Fruit fly (Drosophila melanogaster): ENCODE measurements around the gene wntD.

wntD gene

dm6 chr3R:13305318-13305899 lies 12.4 kb upstream of the wntD start (continued):
- TF ChIP-seq nom (GFP tag; optimal IDR thresholded peaks at IDR 0.05) = peak; percentile 40
- TF ChIP-seq repo (GFP tag; optimal IDR thresholded peaks at IDR 0.05) = no peak
- no peak for TF ChIP-seq CG14014 (GFP tag; IDR thresholded peaks at IDR 0.05)
- TF ChIP-seq CG17802 (tag; optimal IDR thresholded peaks at IDR 0.05) = peak; percentile 21
- peak; percentile 33; the same call in 2 of the 3 replicates for TF ChIP-seq row (GFP tag; IDR thresholded peaks at IDR 0.05)
- no peak for TF ChIP-seq sug (tag; optimal IDR thresholded peaks at IDR 0.05)
- TF ChIP-seq mld (GFP tag; IDR thresholded peaks at IDR 0.05; ENCODE audit: partially characterized antibody) = no peak
- TF ChIP-seq HLH54F (GFP tag; optimal IDR thresholded peaks at IDR 0.05) = no peak
- no peak for TF ChIP-seq Mad (GFP tag; optimal IDR thresholded peaks at IDR 0.05)
- TF ChIP-seq CG8478 (optimal IDR thresholded peaks at IDR 0.05) = no peak
- TF ChIP-seq gcm (GFP tag; optimal IDR thresholded peaks at IDR 0.05) = no peak
- no peak for TF ChIP-seq CG17568 (GFP tag; optimal IDR thresholded peaks at IDR 0.05)
- TF ChIP-seq CG13424 (tag; optimal IDR thresholded peaks at IDR 0.05) = peak; percentile 66
- TF ChIP-seq H2.0 (GFP tag; IDR thresholded peaks at IDR 0.05) = no peak
- peak; percentile 14 for TF ChIP-seq tin (GFP tag; optimal IDR thresholded peaks at IDR 0.05)
- TF ChIP-seq sim (GFP tag; IDR thresholded peaks at IDR 0.05) = no peak
- no peak for TF ChIP-seq CG9797 (GFP tag; optimal IDR thresholded peaks at IDR 0.05)
- TF ChIP-seq oc (tag; optimal IDR thresholded peaks at IDR 0.05) = peak; percentile 36
- no peak for TF ChIP-seq Opbp (GFP tag; IDR thresholded peaks at IDR 0.05; ENCODE audit: partially characterized antibody)
- no peak for TF ChIP-seq CG31388 (GFP tag; optimal IDR thresholded peaks at IDR 0.05)
- TF ChIP-seq Vsx1 (GFP tag; optimal IDR thresholded peaks at IDR 0.05) = no peak
- TF ChIP-seq Nf-YA (GFP tag; IDR thresholded peaks at IDR 0.05) = no peak
- no peak for TF ChIP-seq CG6175 (GFP tag; IDR thresholded peaks at IDR 0.05)
- TF ChIP-seq Dbx (GFP tag; IDR thresholded peaks at IDR 0.05) = no peak
- TF ChIP-seq Deaf1 (tag; optimal IDR thresholded peaks at IDR 0.05) = no peak
- TF ChIP-seq caup (GFP tag; optimal IDR thresholded peaks at IDR 0.05; ENCODE audit: severe bottlenecking) = no peak
- no peak for TF ChIP-seq Mes4 (GFP tag; optimal IDR thresholded peaks at IDR 0.05)
- no peak for TF ChIP-seq HmgD (GFP tag; optimal IDR thresholded peaks at IDR 0.05)
- no peak for TF ChIP-seq Xrp1 (GFP tag; IDR thresholded peaks at IDR 0.05)
- no peak for TF ChIP-seq Sry-δ (GFP tag; optimal IDR thresholded peaks at IDR 0.05)
- TF ChIP-seq sima (GFP tag; optimal IDR thresholded peaks at IDR 0.05) = no peak
- TF ChIP-seq CG8388 (GFP tag; optimal IDR thresholded peaks at IDR 0.05) = peak; percentile 71
- TF ChIP-seq scrt (GFP tag; optimal IDR thresholded peaks at IDR 0.05) = no peak
- no peak for TF ChIP-seq pan (optimal IDR thresholded peaks at IDR 0.05)
- TF ChIP-seq pan (GFP tag; optimal IDR thresholded peaks at IDR 0.05 in 1 of 2, IDR thresholded peaks at IDR 0.05 in 1 of 2) = no peak
- no peak for TF ChIP-seq CG14965 (GFP tag; optimal IDR thresholded peaks at IDR 0.05; ENCODE audit: borderline replicate concordance)
- TF ChIP-seq Mrtf (GFP tag; IDR thresholded peaks at IDR 0.05) = no peak
- TF ChIP-seq Dll (GFP tag; IDR thresholded peaks at IDR 0.05; ENCODE audit: partially characterized antibody) = no peak
- no peak for TF ChIP-seq emc (GFP tag; optimal IDR thresholded peaks at IDR 0.05)
- TF ChIP-seq corto (GFP tag; optimal IDR thresholded peaks at IDR 0.05) = peak; percentile 17
- no peak for TF ChIP-seq CG7357 (GFP tag; IDR thresholded peaks at IDR 0.05)
- TF ChIP-seq CG13287 (GFP tag; IDR thresholded peaks at IDR 0.05; ENCODE audit: partially characterized antibody) = no peak
- TF ChIP-seq danr (GFP tag; IDR thresholded peaks at IDR 0.05) = no peak
- no peak for TF ChIP-seq tna (GFP tag; IDR thresholded peaks at IDR 0.05; ENCODE audit: partially characterized antibody)
- peak; percentile 79 for TF ChIP-seq phol (tag; optimal IDR thresholded peaks at IDR 0.05)
- peak; percentile 57 for TF ChIP-seq CG9727 (GFP tag; optimal IDR thresholded peaks at IDR 0.05)
- TF ChIP-seq CG8944 (GFP tag; optimal IDR thresholded peaks at IDR 0.05) = no peak
- TF ChIP-seq slbo (GFP tag; IDR thresholded peaks at IDR 0.05) = no peak
- TF ChIP-seq CG42726 (GFP tag; IDR thresholded peaks at IDR 0.05; ENCODE audit: partially characterized antibody) = no peak
- TF ChIP-seq btn (GFP tag; optimal IDR thresholded peaks at IDR 0.05) = no peak
- no peak for TF ChIP-seq bigmax (GFP tag; optimal IDR thresholded peaks at IDR 0.05)
